Worm (Caenorhabditis elegans): Measurements from ENCODE around the gene C13F10.1.

- TF ChIP-seq nhr-28 (tag; optimal IDR thresholded peaks at IDR 0.05) (no peak), ztf-4 (tag; optimal IDR thresholded peaks at IDR 0.05) (no peak), lsy-2 (tag; optimal IDR thresholded peaks at IDR 0.05) (no peak), isw-1 (GFP tag; IDR thresholded peaks at IDR 0.05) (no peak), tbx-2 (tag; optimal IDR thresholded peaks at IDR 0.05) (no peak), aly-2 (tag; optimal IDR thresholded peaks at IDR 0.05) (no peak), F16B12.6 (tag; optimal IDR thresholded peaks at IDR 0.05) (no peak), zag-1 (tag; optimal IDR thresholded peaks at IDR 0.05) (no peak), sptf-1 (tag; optimal IDR thresholded peaks at IDR 0.05) (no peak), fos-1 (tag; optimal IDR thresholded peaks at IDR 0.05) (no peak), snpc-4 (tag; optimal IDR thresholded peaks at IDR 0.05) (no peak), vab-15 (tag; optimal IDR thresholded peaks at IDR 0.05) (no peak), C04F5.9 (tag; optimal IDR thresholded peaks at IDR 0.05) (no peak), nhr-77 (tag; optimal IDR thresholded peaks at IDR 0.05) (no peak)
Observed at ce11 chrV:7184549-7184948, 39.3 kb upstream of the C13F10.1 start, which contains the start of gene pitr-5.
